Worm (Caenorhabditis elegans) whole organism, L4 larva: ENCODE measurements around the gene Y22D7AL.1.

Experiments
- ZK546.5 ChIP-seq, 2 experiments: sonication (generic microtip); optimal IDR thresholded peaks; 2 replicates each; lab custom pipeline; 2017; ENCODE audit warnings: missing biosample characterization in 2 of 2, missing genetic modification characterization in 2 of 2
- aly-2 ChIP-seq: sonication (generic microtip); optimal IDR thresholded peaks from 2 replicates; lab custom pipeline; 2018; ENCODE audit warnings: missing biosample characterization, missing genetic modification characterization
- ama-1 ChIP-seq: fragments of 150-350 bp; optimal IDR thresholded peaks from 2 replicates; lab custom pipeline; 2014; ENCODE audit warnings: inconsistent platforms, mixed read lengths
- ceh-44 ChIP-seq: fragments of 200-800 bp; sonication (Bioruptor generic); IDR thresholded peaks from 2 replicates; pipeline ENCODE4 v1.3.6; 2022; ENCODE audit warnings: missing genetic modification reagents, missing genetic modification characterization, missing compliant biosample characterization
- daf-12 ChIP-seq: fragments of 150-350 bp; optimal IDR thresholded peaks from 2 replicates; lab custom pipeline; 2014; ENCODE audit warnings: missing biosample characterization, missing genetic modification reagents, missing genetic modification characterization
- lin-15B ChIP-seq: fragments of 150-350 bp; sonication (generic microtip); optimal IDR thresholded peaks from 3 replicates; lab custom pipeline; 2014; ENCODE audit warnings: missing biosample characterization, missing genetic modification characterization
- lin-29 ChIP-seq: fragments of 200-800 bp; sonication (Bioruptor generic); IDR thresholded peaks from 2 replicates; pipeline ENCODE4 v1.3.6; 2022; ENCODE audit warnings: missing genetic modification reagents, missing genetic modification characterization, missing compliant biosample characterization
- lsy-2 ChIP-seq, 2 experiments: fragments of 150-350 bp in 1 of 2; sonication (generic microtip) in 1 of 2; optimal IDR thresholded peaks; 2 replicates each; lab custom pipeline; 2014 to 2017; ENCODE audit warnings: missing biosample characterization in 2 of 2, missing genetic modification characterization in 2 of 2
- mdl-1 ChIP-seq, 2 experiments: fragments of 150-350 bp in 1 of 2; sonication (generic microtip) in 1 of 2; optimal IDR thresholded peaks; 2 replicates each; lab custom pipeline; 2014 to 2017; ENCODE audit warnings: missing biosample characterization in 2 of 2, missing genetic modification characterization in 2 of 2
- mxl-2 ChIP-seq: fragments of 200-800 bp; sonication (Bioruptor generic); conservative IDR thresholded peaks from 2 replicates; pipeline ENCODE4 v1.3.6; 2022; ENCODE audit warnings: missing genetic modification reagents, missing genetic modification characterization, missing compliant biosample characterization
- nhr-28 ChIP-seq: fragments of 150-350 bp; optimal IDR thresholded peaks from 2 replicates; lab custom pipeline; 2014; ENCODE audit warnings: missing biosample characterization, missing genetic modification characterization
- pha-4 ChIP-seq, 2 experiments: fragments of 150-350 bp in 1 of 2; fragments of 200-800 bp in 1 of 2; sonication (Bioruptor generic) in 1 of 2; IDR thresholded peaks in 1 of 2; optimal IDR thresholded peaks in 1 of 2; 2 replicates each; pipeline versions ENCODE4 v1.3.6 to Lab custom; 2014 to 2022; ENCODE audit warnings: missing genetic modification characterization in 2 of 2, missing genetic modification reagents in 2 of 2, missing biosample characterization in 1 of 2, missing compliant biosample characterization in 1 of 2
- unc-62 ChIP-seq, 3 experiments: fragments of 150-350 bp in 1 of 3; sonication (generic microtip); optimal IDR thresholded peaks in 2 of 3; peaks in 1 of 3; 1 replicate in 1 of 3; 2 replicates in 2 of 3; lab custom pipeline; 2014 to 2017; ENCODE audit warnings: missing biosample characterization in 3 of 3, missing genetic modification characterization in 3 of 3, missing genetic modification reagents in 3 of 3, missing genotype in 1 of 3
- ztf-11 ChIP-seq: fragments of 150-350 bp; optimal IDR thresholded peaks from 2 replicates; lab custom pipeline; 2014; ENCODE audit warnings: missing biosample characterization, missing genetic modification characterization

- no peak for TF ChIP-seq ceh-44
- no peak for TF ChIP-seq aly-2 (tag; lab: Kevin White, UChicago)
- no peak for TF ChIP-seq mdl-1 (tag; optimal IDR thresholded peaks at IDR 0.05; lab: Kevin White, UChicago)
- no peak for TF ChIP-seq unc-62 (GFP tag; optimal IDR thresholded peaks at IDR 0.05 in 1 of 2; lab: Kevin White, UChicago)
- no peak for TF ChIP-seq unc-62 (tag; optimal IDR thresholded peaks at IDR 0.05; lab: Kevin White, UChicago)
- no peak for TF ChIP-seq ztf-11 (tag; lab: Kevin White, UChicago)
- no peak for TF ChIP-seq ama-1 (lab: Kevin White, UChicago)
- no peak for TF ChIP-seq mxl-2 (GFP tag; lab: Robert Waterston, UW)
- no peak for TF ChIP-seq lin-15B (tag; lab: Kevin White, UChicago)
- no peak for TF ChIP-seq lsy-2 (tag; optimal IDR thresholded peaks at IDR 0.05; lab: Kevin White, UChicago)
- TF ChIP-seq ZK546.5 (tag; optimal IDR thresholded peaks at IDR 0.05; lab: Kevin White, UChicago), result no peak
- no peak for TF ChIP-seq daf-12
- TF ChIP-seq pha-4 (GFP tag; IDR thresholded peaks at IDR 0.05; lab: Robert Waterston, UW), result no peak
- no peak for TF ChIP-seq pha-4 (tag; optimal IDR thresholded peaks at IDR 0.05; lab: Kevin White, UChicago)
- TF ChIP-seq nhr-28 (tag; lab: Kevin White, UChicago), result no peak
- TF ChIP-seq lin-29, result no peak
These were observed 24.3 kb downstream of the Y22D7AL.1 start, which contains the start of gene Y22D7AR.6 for ce11 chrIII:1676588-1676987.
